ENCODE assay signal across 5 worm cellular contexts in the genomic region with DNA sequence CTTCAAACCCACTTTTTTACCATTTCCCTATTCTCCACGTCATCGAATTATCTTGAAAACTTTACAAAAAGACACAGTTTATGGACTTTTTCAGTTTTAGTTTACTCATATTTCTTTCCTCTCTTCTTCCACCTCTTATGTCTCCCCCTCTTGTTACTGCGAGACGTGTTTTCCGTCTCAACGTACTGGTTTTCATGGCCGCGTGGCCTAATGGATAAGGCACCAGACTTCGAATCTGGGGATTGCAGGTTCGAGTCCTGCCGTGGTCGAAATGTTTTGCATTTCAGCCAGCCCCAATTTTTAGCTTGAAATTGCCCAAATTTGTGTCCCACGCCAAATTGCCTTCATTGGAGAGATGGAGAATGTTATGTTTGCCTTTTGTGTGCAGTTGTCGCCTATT.
TF ChIP-seq lines count a peak whose summit lies in the region.

No protein-coding gene starts in this region.

TF ChIP-seq in whole organism, L1 larva, 84 proteins besides CTCF, POLR2A, EP300 and RAD21 (continues in another document):
- peak in 1 of 3 experiments; percentile 12 for TF ChIP-seq ceh-82 (tag; optimal IDR thresholded peaks at IDR 0.05; lab: Kevin White, UChicago)
- 0 out of 2 replicates have a peak, but pooled peaks have one; percentile 25 for TF ChIP-seq nhr-19 (GFP tag; conservative IDR thresholded peaks at IDR 0.05; lab: Robert Waterston, UW)
- TF ChIP-seq tlp-1 (tag; optimal IDR thresholded peaks at IDR 0.05; lab: Kevin White, UChicago) = no peak
- TF ChIP-seq jun-1 (tag; optimal IDR thresholded peaks at IDR 0.05; lab: Kevin White, UChicago) = peak; percentile 6
- TF ChIP-seq swsn-7 (tag; optimal IDR thresholded peaks at IDR 0.05; lab: Kevin White, UChicago) = peak; percentile 26
- TF ChIP-seq efl-1 (optimal IDR thresholded peaks at IDR 0.05; lab: Kevin White, UChicago) = peak; percentile 21 to 28
- TF ChIP-seq efl-1 (GFP tag; optimal IDR thresholded peaks at IDR 0.05 in 1 of 2; lab: Kevin White, UChicago) = peak; percentile 4 to 95
- TF ChIP-seq snu-23 (GFP tag; optimal IDR thresholded peaks at IDR 0.05; lab: Kevin White, UChicago) = peak; percentile 53
- peak; percentile 46 for TF ChIP-seq nhr-20 (tag; optimal IDR thresholded peaks at IDR 0.05; lab: Kevin White, UChicago)
- no peak for TF ChIP-seq ces-1 (GFP tag; optimal IDR thresholded peaks at IDR 0.05; lab: Kevin White, UChicago)
- peak; percentile 11 to 54 for TF ChIP-seq lin-35 (GFP tag; optimal IDR thresholded peaks at IDR 0.05; lab: Kevin White, UChicago)
- TF ChIP-seq unc-130 (tag; optimal IDR thresholded peaks at IDR 0.05; lab: Kevin White, UChicago) = peak; percentile 12
- TF ChIP-seq rnt-1 (tag; optimal IDR thresholded peaks at IDR 0.05; lab: Kevin White, UChicago) = peak; percentile 56
- TF ChIP-seq sox-4 (tag; optimal IDR thresholded peaks at IDR 0.05; lab: Kevin White, UChicago) = no peak
- peak; percentile 86 for TF ChIP-seq nhr-85 (tag; lab: Kevin White, UChicago)
- peak in 1 of 2 experiments; percentile 13 for TF ChIP-seq mdl-1 (tag; optimal IDR thresholded peaks at IDR 0.05; lab: Kevin White, UChicago)
- TF ChIP-seq lin-14 (GFP tag; optimal IDR thresholded peaks at IDR 0.05; lab: Kevin White, UChicago) = peak; percentile 50

TF ChIP-seq in whole organism, L3 larva, 47 proteins besides CTCF, POLR2A, EP300 and RAD21 (continues in another document):
- no peak for TF ChIP-seq ceh-16 (tag; optimal IDR thresholded peaks at IDR 0.05; lab: Kevin White, UChicago)
- no peak for TF ChIP-seq sea-2 (GFP tag; optimal IDR thresholded peaks at IDR 0.05; lab: Kevin White, UChicago)
- no peak for TF ChIP-seq elt-3 (tag; optimal IDR thresholded peaks at IDR 0.05; lab: Kevin White, UChicago)
- TF ChIP-seq nhr-23 (tag; optimal IDR thresholded peaks at IDR 0.05; lab: Kevin White, UChicago) = peak; percentile 53
- TF ChIP-seq egl-5 (tag; optimal IDR thresholded peaks at IDR 0.05; lab: Kevin White, UChicago) = no peak
- TF ChIP-seq nhr-76 (tag; optimal IDR thresholded peaks at IDR 0.05; lab: Kevin White, UChicago) = no peak
- no peak for TF ChIP-seq ZK546.5 (tag; optimal IDR thresholded peaks at IDR 0.05; lab: Kevin White, UChicago)
- TF ChIP-seq lsy-12 (tag; optimal IDR thresholded peaks at IDR 0.05; lab: Kevin White, UChicago) = peak; percentile 70
- TF ChIP-seq zag-1 (tag; optimal IDR thresholded peaks at IDR 0.05; lab: Kevin White, UChicago) = no peak
- TF ChIP-seq nfya-1 (tag; optimal IDR thresholded peaks at IDR 0.05; lab: Kevin White, UChicago; ENCODE audit: insufficient read depth) = peak; percentile 24
- peak; percentile 33 for TF ChIP-seq nhr-43 (tag; optimal IDR thresholded peaks at IDR 0.05; lab: Kevin White, UChicago; ENCODE audit: poor library complexity, severe bottlenecking)
- TF ChIP-seq ama-1 (optimal IDR thresholded peaks at IDR 0.05; lab: Kevin White, UChicago) = no peak
- no peak for TF ChIP-seq ceh-82 (tag; optimal IDR thresholded peaks at IDR 0.05; lab: Kevin White, UChicago)
- TF ChIP-seq nhr-12 (tag; optimal IDR thresholded peaks at IDR 0.05; lab: Kevin White, UChicago) = no peak
- TF ChIP-seq eor-1 (tag; optimal IDR thresholded peaks at IDR 0.05; lab: Kevin White, UChicago) = no peak
- TF ChIP-seq unc-39 (tag; optimal IDR thresholded peaks at IDR 0.05; lab: Kevin White, UChicago) = peak; percentile 23
- peak; percentile 1 for TF ChIP-seq pha-4 (tag; optimal IDR thresholded peaks at IDR 0.05; lab: Kevin White, UChicago)
- no peak for TF ChIP-seq mml-1 (tag; optimal IDR thresholded peaks at IDR 0.05; lab: Kevin White, UChicago)

TF ChIP-seq in whole organism, early embryonic, 17 proteins besides CTCF, POLR2A, EP300 and RAD21:
- TF ChIP-seq B0310.2 (tag; optimal IDR thresholded peaks at IDR 0.05; lab: Kevin White, UChicago) (peak; percentile 91), ceh-36 (tag; optimal IDR thresholded peaks at IDR 0.05; lab: Kevin White, UChicago) (peak; percentile 94), hnd-1 (tag; optimal IDR thresholded peaks at IDR 0.05; lab: Kevin White, UChicago) (peak; percentile 79), flt-1 (GFP tag; IDR thresholded peaks at IDR 0.05; lab: Robert Waterston, UW) (peak; percentile 95), F13C5.2 (tag; optimal IDR thresholded peaks at IDR 0.05; lab: Kevin White, UChicago) (peak; percentile 95), ceh-13 (GFP tag; optimal IDR thresholded peaks at IDR 0.05; lab: Kevin White, UChicago) (peak; percentile 90), scrt-1 (GFP tag; IDR thresholded peaks at IDR 0.05; lab: Robert Waterston, UW) (peak; percentile 93), tbx-37 (GFP tag; conservative IDR thresholded peaks at IDR 0.05; lab: Robert Waterston, UW) (peak; percentile 92), aly-1 (tag; optimal IDR thresholded peaks at IDR 0.05; lab: Kevin White, UChicago) (peak; percentile 95), ets-7 (tag; optimal IDR thresholded peaks at IDR 0.05; lab: Kevin White, UChicago) (peak; percentile 84), hmbx-1 (tag; optimal IDR thresholded peaks at IDR 0.05; lab: Kevin White, UChicago) (peak; percentile 70), pes-1 (GFP tag; IDR thresholded peaks at IDR 0.05; lab: Robert Waterston, UW) (peak; percentile 95), ama-1 (optimal IDR thresholded peaks at IDR 0.05; lab: Kevin White, UChicago) (no peak), tra-4 (tag; optimal IDR thresholded peaks at IDR 0.05; lab: Kevin White, UChicago) (peak; percentile 55), hmg-4 (GFP tag; optimal IDR thresholded peaks at IDR 0.05; lab: Kevin White, UChicago) (peak; percentile 86), tbx-11 (GFP tag; IDR thresholded peaks at IDR 0.05; lab: Robert Waterston, UW) (peak; percentile 95), sea-1 (GFP tag; conservative IDR thresholded peaks at IDR 0.05; lab: Robert Waterston, UW) (peak; percentile 92)

TF ChIP-seq in whole organism, midembryonic, 9 proteins besides CTCF, POLR2A, EP300 and RAD21:
- TF ChIP-seq ref-1 (GFP tag; conservative IDR thresholded peaks at IDR 0.05; lab: Robert Waterston, UW) = peak; percentile 93
- peak; percentile 83 for TF ChIP-seq klf-2 (GFP tag; conservative IDR thresholded peaks at IDR 0.05; lab: Robert Waterston, UW)
- peak; percentile 92 for TF ChIP-seq ztf-23 (GFP tag; IDR thresholded peaks at IDR 0.05; lab: Robert Waterston, UW)
- TF ChIP-seq med-1 (GFP tag; optimal IDR thresholded peaks at IDR 0.05; lab: Kevin White, UChicago; ENCODE audit: insufficient read depth) = peak; percentile 47
- TF ChIP-seq flt-1 (GFP tag; IDR thresholded peaks at IDR 0.05; lab: Robert Waterston, UW) = peak; percentile 97
- peak; percentile 89 for TF ChIP-seq T22C8.4 (GFP tag; IDR thresholded peaks at IDR 0.05; lab: Robert Waterston, UW)
- peak; percentile 97 for TF ChIP-seq tab-1 (GFP tag; IDR thresholded peaks at IDR 0.05; lab: Robert Waterston, UW)
- TF ChIP-seq ztf-29 (GFP tag; IDR thresholded peaks at IDR 0.05; lab: Robert Waterston, UW) = peak; percentile 83
- peak; percentile 61 for TF ChIP-seq cog-1 (tag; optimal IDR thresholded peaks at IDR 0.05; lab: Kevin White, UChicago)
TF ChIP-seq in whole organism, midembryonic: peak in this region for 9.

TF ChIP-seq in whole organism, young adult, 124 proteins besides CTCF, POLR2A, EP300 and RAD21 (continues in another document):
- peak; percentile 6 for TF ChIP-seq tlf-1 (GFP tag; optimal IDR thresholded peaks at IDR 0.05; lab: Kevin White, UChicago)
- TF ChIP-seq egl-18 (GFP tag; IDR thresholded peaks at IDR 0.05; lab: Robert Waterston, UW) = no peak
- peak in 1 of 3 experiments; percentile 3 for TF ChIP-seq lin-35 (GFP tag; optimal IDR thresholded peaks at IDR 0.05; lab: Kevin White, UChicago)
- TF ChIP-seq B0019.2 (GFP tag; conservative IDR thresholded peaks at IDR 0.05; lab: Robert Waterston, UW) = no peak
- TF ChIP-seq unc-62 (GFP tag; optimal IDR thresholded peaks at IDR 0.05; lab: Kevin White, UChicago) = no peak
- TF ChIP-seq pbrm-1 (GFP tag; IDR thresholded peaks at IDR 0.05; lab: Robert Waterston, UW) = peak; percentile 77
- peak; percentile 83 for TF ChIP-seq dox-1 (GFP tag; IDR thresholded peaks at IDR 0.05; lab: Robert Waterston, UW)
- TF ChIP-seq nhr-90 (tag; optimal IDR thresholded peaks at IDR 0.05; lab: Kevin White, UChicago) = peak; percentile 90
- peak; percentile 7 for TF ChIP-seq fkh-3 (tag; optimal IDR thresholded peaks at IDR 0.05; lab: Kevin White, UChicago)
- no peak for TF ChIP-seq F55B11.4 (tag; optimal IDR thresholded peaks at IDR 0.05; lab: Kevin White, UChicago; ENCODE audit: borderline replicate concordance, insufficient read depth)
- TF ChIP-seq mel-28 (tag; optimal IDR thresholded peaks at IDR 0.05; lab: Kevin White, UChicago; ENCODE audit: borderline replicate concordance) = peak; percentile 21
- TF ChIP-seq madf-3 (GFP tag; IDR thresholded peaks at IDR 0.05; lab: Robert Waterston, UW) = 0 out of 2 replicates have a peak, but pooled peaks have one; percentile 68
- no peak for TF ChIP-seq akir-1 (GFP tag; optimal IDR thresholded peaks at IDR 0.05; lab: Kevin White, UChicago)
- TF ChIP-seq ztf-3 (GFP tag; optimal IDR thresholded peaks at IDR 0.05; lab: Kevin White, UChicago) = no peak
- TF ChIP-seq attf-3 (GFP tag; conservative IDR thresholded peaks at IDR 0.05; lab: Robert Waterston, UW) = peak; percentile 72
- no peak for TF ChIP-seq aptf-3 (GFP tag; IDR thresholded peaks at IDR 0.05; lab: Robert Waterston, UW)
- TF ChIP-seq chd-7 (tag; optimal IDR thresholded peaks at IDR 0.05; lab: Kevin White, UChicago) = peak; percentile 80
- peak; percentile 12 for TF ChIP-seq sptf-2 (GFP tag; optimal IDR thresholded peaks at IDR 0.05; lab: Kevin White, UChicago)
- peak; percentile 98 for TF ChIP-seq him-1 (tag; optimal IDR thresholded peaks at IDR 0.05; lab: Kevin White, UChicago)
- 0 out of 2 replicates have a peak, but pooled peaks have one; percentile 57 for TF ChIP-seq bed-1 (GFP tag; IDR thresholded peaks at IDR 0.05; lab: Robert Waterston, UW)
- TF ChIP-seq ztf-18 (tag; optimal IDR thresholded peaks at IDR 0.05; lab: Kevin White, UChicago) = peak; percentile 72
- TF ChIP-seq athp-1 (tag; optimal IDR thresholded peaks at IDR 0.05; lab: Kevin White, UChicago) = peak; percentile 68
- no peak for TF ChIP-seq nhr-27 (tag; optimal IDR thresholded peaks at IDR 0.05; lab: Kevin White, UChicago)
- 0 out of 2 replicates have a peak, but pooled peaks have one; percentile 17 for TF ChIP-seq C06A6.2 (GFP tag; conservative IDR thresholded peaks at IDR 0.05; lab: Robert Waterston, UW)
- TF ChIP-seq T07F8.4 (tag; optimal IDR thresholded peaks at IDR 0.05; lab: Kevin White, UChicago) = peak; percentile 53
- peak; percentile 46; the same call in 1 of the 2 replicates for TF ChIP-seq Y67H2A.10 (GFP tag; conservative IDR thresholded peaks at IDR 0.05; lab: Robert Waterston, UW)
- TF ChIP-seq D2030.7 (GFP tag; IDR thresholded peaks at IDR 0.05; lab: Robert Waterston, UW) = peak; percentile 67
- 0 out of 2 replicates have a peak, but pooled peaks have one; percentile 51 for TF ChIP-seq Y79H2A.3 (GFP tag; conservative IDR thresholded peaks at IDR 0.05; lab: Robert Waterston, UW)
- TF ChIP-seq lag-1 (GFP tag; IDR thresholded peaks at IDR 0.05; lab: Robert Waterston, UW) = no peak
- peak; percentile 90 for TF ChIP-seq F57A8.1 (GFP tag; optimal IDR thresholded peaks at IDR 0.05; lab: Kevin White, UChicago)
